Worm (Caenorhabditis elegans): Measurements from ENCODE around the gene F54C9.14.

The F54C9.14 gene

ce11 chrII:8516783-8517182 is 45.3 kb upstream of the F54C9.14 start, which contains the start of gene rnh-2 (continued):
- no peak for TF ChIP-seq unc-86 (tag; optimal IDR thresholded peaks at IDR 0.05)
- peak; percentile 55 for TF ChIP-seq nhr-90 (tag; optimal IDR thresholded peaks at IDR 0.05; ENCODE audit: poor library complexity)
- TF ChIP-seq ceh-90 (tag; optimal IDR thresholded peaks at IDR 0.05) = peak; percentile 71
- peak; percentile 44 for TF ChIP-seq egl-13 (tag; optimal IDR thresholded peaks at IDR 0.05)
- peak in 2 of 6 experiments; percentile 21 to 27 for TF ChIP-seq elt-3 (tag; optimal IDR thresholded peaks at IDR 0.05)
- TF ChIP-seq rnt-1 (tag; optimal IDR thresholded peaks at IDR 0.05) = peak; percentile 90
- TF ChIP-seq nhr-84 (tag; optimal IDR thresholded peaks at IDR 0.05) = no peak
- peak; percentile 65 for TF ChIP-seq F16B12.6 (tag; optimal IDR thresholded peaks at IDR 0.05)
- no peak for TF ChIP-seq hlh-4 (tag; optimal IDR thresholded peaks at IDR 0.05)
- no peak for TF ChIP-seq sup-37 (GFP tag; optimal IDR thresholded peaks at IDR 0.05)
- TF ChIP-seq nhr-12 (tag; optimal IDR thresholded peaks at IDR 0.05) = no peak
- TF ChIP-seq snpc-4 (tag; optimal IDR thresholded peaks at IDR 0.05) = peak; percentile 52
- peak; percentile 56 for TF ChIP-seq lin-13 (GFP tag; optimal IDR thresholded peaks at IDR 0.05)
- TF ChIP-seq fkh-4 (tag; optimal IDR thresholded peaks at IDR 0.05; ENCODE audit: borderline replicate concordance) = peak; percentile 8
- TF ChIP-seq nhr-47 (tag; optimal IDR thresholded peaks at IDR 0.05) = peak; percentile 69
- peak; percentile 72 to 94 for TF ChIP-seq lsy-2 (tag; optimal IDR thresholded peaks at IDR 0.05)
- TF ChIP-seq skn-1 (tag; optimal IDR thresholded peaks at IDR 0.05) = peak; percentile 25
- peak; percentile 42 for TF ChIP-seq pax-3 (tag; optimal IDR thresholded peaks at IDR 0.05)
- no peak for TF ChIP-seq aly-2 (tag; optimal IDR thresholded peaks at IDR 0.05)
- peak; percentile 59 for TF ChIP-seq fos-1 (tag; optimal IDR thresholded peaks at IDR 0.05)
- TF ChIP-seq xbp-1 (tag; optimal IDR thresholded peaks at IDR 0.05) = peak; percentile 61
- TF ChIP-seq hlh-17 (GFP tag; optimal IDR thresholded peaks at IDR 0.05; ENCODE audit: borderline replicate concordance) = no peak
- no peak for TF ChIP-seq mab-9 (GFP tag; IDR thresholded peaks at IDR 0.05)
- peak; percentile 48 for TF ChIP-seq C04F5.9 (tag; optimal IDR thresholded peaks at IDR 0.05)
- TF ChIP-seq zag-1 (tag; optimal IDR thresholded peaks at IDR 0.05) = no peak
- TF ChIP-seq pag-3 (tag; optimal IDR thresholded peaks at IDR 0.05; ENCODE audit: borderline replicate concordance, insufficient read depth) = no peak
- peak; percentile 53 for TF ChIP-seq blmp-1 (tag; optimal IDR thresholded peaks at IDR 0.05)
- TF ChIP-seq unc-30 (tag; optimal IDR thresholded peaks at IDR 0.05) = no peak
- TF ChIP-seq lin-39 (tag; optimal IDR thresholded peaks at IDR 0.05) = no peak
- TF ChIP-seq C34B4.2 (tag; optimal IDR thresholded peaks at IDR 0.05) = no peak
- no peak for TF ChIP-seq unc-62 (GFP tag; optimal IDR thresholded peaks at IDR 0.05)
- TF ChIP-seq snu-23 (GFP tag; optimal IDR thresholded peaks at IDR 0.05) = peak; percentile 70
- no peak for TF ChIP-seq egl-27 (tag; optimal IDR thresholded peaks at IDR 0.05)
- no peak for TF ChIP-seq ceh-8 (GFP tag; optimal IDR thresholded peaks at IDR 0.05)
- no peak for TF ChIP-seq dsc-1 (tag; optimal IDR thresholded peaks at IDR 0.05)
- peak; percentile 76 for TF ChIP-seq lin-15B (tag; optimal IDR thresholded peaks at IDR 0.05)
- no peak for TF ChIP-seq nhr-28 (tag; optimal IDR thresholded peaks at IDR 0.05)
- TF ChIP-seq pqm-1 (tag; optimal IDR thresholded peaks at IDR 0.05) = no peak
- TF ChIP-seq aha-1 (tag; optimal IDR thresholded peaks at IDR 0.05) = no peak
- peak; percentile 81 for TF ChIP-seq C16A3.4 (tag; optimal IDR thresholded peaks at IDR 0.05)
- TF ChIP-seq efl-1 (optimal IDR thresholded peaks at IDR 0.05) = peak; percentile 67 to 75
- peak; percentile 73 to 96 for TF ChIP-seq efl-1 (GFP tag; optimal IDR thresholded peaks at IDR 0.05 in 1 of 2)
- peak in 1 of 2 experiments; percentile 33 for TF ChIP-seq ztf-11 (tag; optimal IDR thresholded peaks at IDR 0.05)
- TF ChIP-seq unc-98 (GFP tag; IDR thresholded peaks at IDR 0.05) = no peak
- peak; percentile 85 for TF ChIP-seq lir-3 (tag; optimal IDR thresholded peaks at IDR 0.05; ENCODE audit: poor library complexity)
- no peak for TF ChIP-seq nhr-11 (tag; optimal IDR thresholded peaks at IDR 0.05)
